Worm (Caenorhabditis elegans) whole organism, midembryonic: ENCODE data around the gene T26A8.4.

ENCODE experiments used
- cog-1 ChIP-seq: sonication (generic microtip); optimal IDR thresholded peaks from 2 replicates; lab custom pipeline; 2016; ENCODE audit warnings: missing genetic modification characterization, missing compliant biosample characterization
- flt-1 ChIP-seq: fragments of 200-800 bp; sonication (Bioruptor generic); IDR thresholded peaks from 2 replicates; pipeline ENCODE4 v1.3.6; 2022; ENCODE audit warnings: missing genetic modification characterization, missing compliant biosample characterization
- klf-2 ChIP-seq: fragments of 200-800 bp; sonication (Bioruptor generic); conservative IDR thresholded peaks from 2 replicates; pipeline ENCODE4 v1.3.6; 2022; ENCODE audit warnings: missing genetic modification reagents, missing genetic modification characterization, missing compliant biosample characterization
- med-1 ChIP-seq: sonication (generic microtip); optimal IDR thresholded peaks from 2 replicates; lab custom pipeline; 2017; ENCODE audit warnings: missing genetic modification characterization, mild to moderate bottlenecking, missing compliant biosample characterization, antibody characterized with exemption, missing genetic modification reagents; ENCODE audit not compliant: insufficient read depth
- ref-1 ChIP-seq: fragments of 200-800 bp; sonication (Bioruptor generic); conservative IDR thresholded peaks from 2 replicates; pipeline ENCODE4 v1.3.6; 2022; ENCODE audit warnings: missing genetic modification reagents, missing genetic modification characterization, missing compliant biosample characterization
- tab-1 ChIP-seq: fragments of 200-800 bp; sonication (Bioruptor generic); IDR thresholded peaks from 2 replicates; pipeline ENCODE4 v1.3.6; 2022; ENCODE audit warnings: missing genetic modification characterization, missing compliant biosample characterization
- ztf-29 ChIP-seq: fragments of 200-800 bp; sonication (Bioruptor generic); IDR thresholded peaks from 2 replicates; pipeline ENCODE4 v1.3.6; 2022; ENCODE audit warnings: missing genetic modification reagents, missing genetic modification characterization, missing compliant biosample characterization

DNA sequence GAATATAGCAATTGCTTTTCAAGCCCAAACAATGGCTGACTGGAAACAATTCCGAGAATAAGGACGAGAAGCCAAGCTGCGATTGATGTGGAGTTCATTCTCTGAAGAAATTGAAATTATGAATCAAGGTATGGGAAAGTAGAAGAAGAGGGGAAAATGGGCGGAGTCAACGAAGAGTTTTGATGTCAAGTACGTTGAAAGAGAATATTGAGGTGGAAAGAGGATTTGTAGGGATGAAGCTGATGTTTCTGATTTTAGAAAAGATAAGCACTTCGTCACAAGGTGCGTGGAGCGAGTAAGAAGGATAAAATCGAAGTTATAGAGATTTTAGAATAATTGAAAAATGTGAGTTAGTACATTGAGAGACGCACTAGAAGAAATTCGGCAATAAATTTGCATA is 50.0 kb downstream of the T26A8.4 start, which contains the start of gene D2096.9:
- TF ChIP-seq flt-1 (GFP tag; lab: Robert Waterston, UW) (no peak), med-1 (GFP tag; lab: Kevin White, UChicago) (no peak), klf-2 (GFP tag; lab: Robert Waterston, UW) (no peak), cog-1 (tag; lab: Kevin White, UChicago) (no peak), ref-1 (GFP tag; lab: Robert Waterston, UW) (no peak), ztf-29 (no peak), tab-1 (GFP tag; lab: Robert Waterston, UW) (no peak)
